Worm (Caenorhabditis elegans) whole organism, late embryonic: ENCODE results near the gene C48D1.1.

ENCODE experiments used
- ceh-24 ChIP-seq: sonication (generic microtip); optimal IDR thresholded peaks from 2 replicates; lab custom pipeline; 2016; ENCODE audit warnings: mild to moderate bottlenecking, missing genetic modification characterization, missing compliant biosample characterization
- che-1 ChIP-seq: sonication (generic microtip); optimal IDR thresholded peaks from 2 replicates; lab custom pipeline; 2016; ENCODE audit warnings: mild to moderate bottlenecking, missing genetic modification characterization, missing compliant biosample characterization
- elt-4 ChIP-seq: sonication (generic microtip); optimal IDR thresholded peaks from 2 replicates; lab custom pipeline; 2016; ENCODE audit warnings: missing genetic modification characterization, missing compliant biosample characterization
- eyg-1 ChIP-seq: sonication (generic microtip); optimal IDR thresholded peaks from 2 replicates; lab custom pipeline; 2016; ENCODE audit warnings: missing genotype, missing genetic modification characterization, missing compliant biosample characterization
- fax-1 ChIP-seq: sonication (generic microtip); optimal IDR thresholded peaks from 2 replicates; lab custom pipeline; 2016; ENCODE audit warnings: missing genotype, missing genetic modification characterization, missing compliant biosample characterization
- nfya-1 ChIP-seq: sonication (generic microtip); optimal IDR thresholded peaks from 2 replicates; lab custom pipeline; 2017; ENCODE audit warnings: missing genetic modification characterization, mild to moderate bottlenecking, missing compliant biosample characterization, antibody characterized with exemption, moderate library complexity
- pha-2 ChIP-seq: sonication (generic microtip); optimal IDR thresholded peaks from 2 replicates; lab custom pipeline; 2017; ENCODE audit warnings: mild to moderate bottlenecking, missing genetic modification characterization, missing compliant biosample characterization
- pha-4 ChIP-seq: fragments of 150-350 bp; optimal IDR thresholded peaks from 2 replicates; lab custom pipeline; 2018; ENCODE audit warnings: missing biosample characterization, missing genetic modification reagents, missing genetic modification characterization
- sox-2 ChIP-seq: fragments of 200-800 bp; sonication (Bioruptor generic); IDR thresholded peaks from 2 replicates; pipeline ENCODE4 v1.3.6; 2022; ENCODE audit warnings: missing genetic modification reagents, missing genetic modification characterization, missing compliant biosample characterization
- syd-9 ChIP-seq: sonication (generic microtip); optimal IDR thresholded peaks from 2 replicates; lab custom pipeline; 2016; ENCODE audit warnings: mild to moderate bottlenecking, missing genetic modification characterization, moderate library complexity, missing compliant biosample characterization
- tbx-7 ChIP-seq: sonication (generic microtip); optimal IDR thresholded peaks from 2 replicates; lab custom pipeline; 2016; ENCODE audit warnings: missing genotype, missing genetic modification characterization, missing compliant biosample characterization

ce11 chrIV:13231393-13231792, 34.2 kb upstream of the C48D1.1 start:
- TF ChIP-seq eyg-1 (tag; lab: Kevin White, UChicago) (no peak), elt-4 (tag; lab: Kevin White, UChicago) (no peak), pha-4 (tag; lab: Kevin White, UChicago) (no peak), syd-9 (no peak), nfya-1 (tag; lab: Kevin White, UChicago) (peak; percentile 47), sox-2 (GFP tag; lab: Robert Waterston, UW) (no peak), pha-2 (tag; lab: Kevin White, UChicago) (no peak), fax-1 (tag; lab: Kevin White, UChicago) (no peak), che-1 (no peak), tbx-7 (tag; lab: Kevin White, UChicago) (no peak), ceh-24 (tag; lab: Kevin White, UChicago) (no peak)
